Worm (Caenorhabditis elegans) whole organism, early embryonic: ENCODE data around the gene ugt-19.

Experiments used
- F13C5.2 ChIP-seq: sonication (generic microtip); optimal IDR thresholded peaks from 2 replicates; lab custom pipeline; 2017; ENCODE audit warnings: mild to moderate bottlenecking, missing genetic modification characterization, inconsistent platforms, missing compliant biosample characterization
- ama-1 ChIP-seq: fragments of 150-350 bp; optimal IDR thresholded peaks from 2 replicates; lab custom pipeline; 2014
- ets-7 ChIP-seq: sonication (generic microtip); optimal IDR thresholded peaks from 2 replicates; lab custom pipeline; 2016; ENCODE audit warnings: missing genotype, missing genetic modification characterization, missing compliant biosample characterization
- hmg-4 ChIP-seq: fragments of 200-800 bp; sonication (Bioruptor generic); optimal IDR thresholded peaks from 2 replicates; lab custom pipeline; 2018; ENCODE audit warnings: mild to moderate bottlenecking, missing genetic modification characterization, missing compliant biosample characterization
- hnd-1 ChIP-seq: sonication (generic microtip); optimal IDR thresholded peaks from 2 replicates; lab custom pipeline; 2016; ENCODE audit warnings: missing genetic modification characterization, missing compliant biosample characterization
- pes-1 ChIP-seq: fragments of 200-800 bp; sonication (Bioruptor generic); IDR thresholded peaks from 2 replicates; pipeline ENCODE4 v1.3.6; 2022; ENCODE audit warnings: missing genetic modification reagents, missing genetic modification characterization, missing compliant biosample characterization
- scrt-1 ChIP-seq: fragments of 200-800 bp; sonication (Bioruptor generic); IDR thresholded peaks from 2 replicates; pipeline ENCODE4 v1.3.6; 2022; ENCODE audit warnings: missing genetic modification characterization, missing compliant biosample characterization
- sea-1 ChIP-seq: fragments of 200-800 bp; sonication (Bioruptor generic); conservative IDR thresholded peaks from 2 replicates; pipeline ENCODE4 v1.3.6; 2022; ENCODE audit warnings: missing genetic modification characterization, missing compliant biosample characterization

ce11 chrIV:6083550-6084041 is 3.8 kb upstream of the ugt-19 start, which contains the start of gene ugt-20:
- TF ChIP-seq ets-7 (tag; lab: Kevin White, UChicago) (no peak), hmg-4 (no peak), scrt-1 (GFP tag; lab: Robert Waterston, UW) (no peak), pes-1 (no peak), hnd-1 (tag; lab: Kevin White, UChicago) (no peak), ama-1 (lab: Kevin White, UChicago) (no peak), sea-1 (GFP tag; lab: Robert Waterston, UW) (no peak), F13C5.2 (tag; lab: Kevin White, UChicago) (no peak)
